Fruit fly (Drosophila melanogaster) whole organism, adult: ENCODE results near the gene CG5885.

Experiments used
- CG11617 ChIP-seq: fragments of 200-800 bp; sonication (Bioruptor generic); optimal IDR thresholded peaks from 2 replicates; lab custom pipeline; 2017; ENCODE audit warnings: mild to moderate bottlenecking, missing biosample characterization, missing genetic modification reagents, missing genetic modification characterization
- CG12768 ChIP-seq: fragments of 200-800 bp; sonication (Bioruptor generic); optimal IDR thresholded peaks from 2 replicates; lab custom pipeline; 2017; ENCODE audit warnings: missing biosample characterization, missing genetic modification characterization, mild to moderate bottlenecking, moderate library complexity, missing genetic modification reagents
- CG14711 ChIP-seq: fragments of 200-800 bp; sonication (Bioruptor generic); optimal IDR thresholded peaks from 2 replicates; lab custom pipeline; 2018; ENCODE audit warnings: missing biosample characterization, mild to moderate bottlenecking, missing genetic modification characterization, moderate library complexity
- CG1620 ChIP-seq: fragments of 200-800 bp; sonication (Bioruptor generic); optimal IDR thresholded peaks from 2 replicates; lab custom pipeline; 2016; ENCODE audit warnings: missing biosample characterization, missing genetic modification characterization
- CG33017 ChIP-seq: fragments of 200-800 bp; sonication (Bioruptor generic); optimal IDR thresholded peaks from 2 replicates; lab custom pipeline; 2018; ENCODE audit warnings: missing biosample characterization, mild to moderate bottlenecking, missing genetic modification characterization, moderate library complexity
- CG5204 ChIP-seq: fragments of 200-800 bp; sonication (Bioruptor generic); optimal IDR thresholded peaks from 2 replicates; lab custom pipeline; 2016; ENCODE audit warnings: missing biosample characterization, missing genetic modification characterization
- CG7045 ChIP-seq: fragments of 200-800 bp; sonication (Bioruptor generic); optimal IDR thresholded peaks from 2 replicates; lab custom pipeline; 2017; ENCODE audit warnings: missing biosample characterization, mild to moderate bottlenecking, missing genetic modification characterization
- CG7101 ChIP-seq: fragments of 200-800 bp; sonication (Bioruptor generic); optimal IDR thresholded peaks from 2 replicates; lab custom pipeline; 2018; ENCODE audit warnings: missing biosample characterization, mild to moderate bottlenecking, missing genetic modification characterization, moderate library complexity
- Clk ChIP-seq: fragments of 200-800 bp; sonication (Bioruptor generic); optimal IDR thresholded peaks from 2 replicates; lab custom pipeline; 2017; ENCODE audit warnings: missing biosample characterization, missing genetic modification characterization
- Crg-1 ChIP-seq: fragments of 200-800 bp; sonication (Bioruptor generic); optimal IDR thresholded peaks from 2 replicates; lab custom pipeline; 2016; ENCODE audit warnings: missing biosample characterization, missing genetic modification characterization
- Hr96 ChIP-seq: fragments of 200-800 bp; sonication (Bioruptor generic); optimal IDR thresholded peaks from 2 replicates; lab custom pipeline; 2016; ENCODE audit warnings: missing biosample characterization, missing genetic modification characterization
- Mnt ChIP-seq: fragments of 200-800 bp; sonication (Bioruptor generic); optimal IDR thresholded peaks from 2 replicates; lab custom pipeline; 2016; ENCODE audit warnings: missing biosample characterization, mild to moderate bottlenecking, missing genetic modification characterization
- bab1 ChIP-seq: fragments of 200-800 bp; sonication (Bioruptor generic); optimal IDR thresholded peaks from 3 replicates; lab custom pipeline; 2019; ENCODE audit warnings: missing biosample characterization, mild to moderate bottlenecking, missing genetic modification characterization, moderate library complexity
- cic ChIP-seq: fragments of 200-800 bp; sonication (Bioruptor generic); optimal IDR thresholded peaks from 2 replicates; lab custom pipeline; 2017; ENCODE audit warnings: missing biosample characterization, mild to moderate bottlenecking, missing genetic modification characterization, moderate library complexity
- cnc ChIP-seq, 2 experiments: fragments of >200 bp; optimal IDR thresholded peaks; 2 replicates each; lab custom pipeline; 2017
- kay ChIP-seq: fragments of 200-800 bp; sonication (Bioruptor generic); peaks from one replicate; lab custom pipeline; 2016; ENCODE audit warnings: missing biosample characterization, missing genetic modification characterization, borderline replicate concordance
- ovo ChIP-seq: fragments of 200-800 bp; sonication (Bioruptor generic); optimal IDR thresholded peaks from 2 replicates; lab custom pipeline; 2016; ENCODE audit warnings: missing biosample characterization, missing genetic modification characterization
- pad ChIP-seq: fragments of 200-800 bp; sonication (Bioruptor generic); optimal IDR thresholded peaks from 3 replicates; lab custom pipeline; 2017; ENCODE audit warnings: missing biosample characterization, missing genetic modification characterization, mild to moderate bottlenecking, moderate library complexity, missing genetic modification reagents
- tj ChIP-seq: fragments of 200-800 bp; sonication (Bioruptor generic); optimal IDR thresholded peaks from 3 replicates; lab custom pipeline; 2017; ENCODE audit warnings: missing biosample characterization, mild to moderate bottlenecking, missing genetic modification characterization, moderate library complexity
- toe ChIP-seq: fragments of 200-800 bp; sonication (Bioruptor generic); optimal IDR thresholded peaks from 2 replicates; lab custom pipeline; 2016; ENCODE audit warnings: missing biosample characterization, missing genetic modification characterization

Gene CG5885

DNA sequence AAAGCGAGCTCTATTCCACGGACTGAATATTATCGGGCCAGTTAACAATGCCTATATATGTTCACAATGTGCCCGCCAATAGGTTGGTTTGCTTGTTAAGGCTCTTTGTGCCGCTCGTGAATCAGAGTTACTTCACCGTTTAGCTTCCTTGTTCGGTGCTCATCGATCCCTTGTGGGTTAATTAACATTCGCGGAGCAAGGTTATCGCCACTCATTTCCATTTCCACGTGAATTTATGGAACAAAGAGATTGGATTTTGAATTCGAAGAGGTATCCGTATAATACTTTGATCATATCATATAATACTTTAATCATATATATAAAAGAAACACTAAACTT lies 30.4 kb upstream of the CG5885 start:
- TF ChIP-seq CG7101 (tag; lab: Kevin White, UChicago) (no peak), CG11617 (GFP tag; lab: Kevin White, UChicago) (no peak), tj (GFP tag; lab: Kevin White, UChicago) (no peak), Crg-1 (GFP tag; lab: Kevin White, UChicago) (no peak), Hr96 (GFP tag; lab: Kevin White, UChicago) (no peak), cnc (optimal IDR thresholded peaks at IDR 0.05; lab: Kevin White, UChicago) (no peak), pad (GFP tag; lab: Kevin White, UChicago) (no peak), Mnt (GFP tag; lab: Kevin White, UChicago) (no peak), toe (no peak), CG7045 (GFP tag; lab: Kevin White, UChicago) (no peak), ovo (no peak), CG12768 (GFP tag; lab: Kevin White, UChicago) (no peak), CG1620 (GFP tag; lab: Kevin White, UChicago) (no peak), kay (GFP tag; lab: Kevin White, UChicago) (no peak), cic (no peak)

dm6 chr2L:9947738-9948519 lies 29.8 kb upstream of the CG5885 start:
- TF ChIP-seq CG7101 (tag; lab: Kevin White, UChicago) (no peak), CG12768 (GFP tag; lab: Kevin White, UChicago) (peak; percentile 68), pad (GFP tag; lab: Kevin White, UChicago) (no peak), CG1620 (GFP tag; lab: Kevin White, UChicago) (no peak), cic (peak; percentile 47), kay (GFP tag; lab: Kevin White, UChicago) (no peak), Clk (no peak), CG5204 (GFP tag; lab: Kevin White, UChicago) (no peak), bab1 (no peak), CG14711 (no peak), tj (GFP tag; lab: Kevin White, UChicago) (no peak), toe (no peak), Crg-1 (GFP tag; lab: Kevin White, UChicago) (no peak), CG11617 (GFP tag; lab: Kevin White, UChicago) (no peak), cnc (optimal IDR thresholded peaks at IDR 0.05; lab: Kevin White, UChicago) (no peak), Hr96 (GFP tag; lab: Kevin White, UChicago) (no peak)

- TF ChIP-seq cnc (optimal IDR thresholded peaks at IDR 0.05; lab: Kevin White, UChicago) (no peak), CG33017 (tag; lab: Kevin White, UChicago) (peak; percentile 27), CG1620 (GFP tag; lab: Kevin White, UChicago) (no peak), Crg-1 (GFP tag; lab: Kevin White, UChicago) (no peak), CG11617 (GFP tag; lab: Kevin White, UChicago) (no peak), Mnt (GFP tag; lab: Kevin White, UChicago) (peak; percentile 79), CG5204 (GFP tag; lab: Kevin White, UChicago) (no peak), CG7101 (tag; lab: Kevin White, UChicago) (peak; percentile 26), CG7045 (GFP tag; lab: Kevin White, UChicago) (no peak), CG12768 (GFP tag; lab: Kevin White, UChicago) (peak; percentile 78), Clk (peak; percentile 25), bab1 (peak; percentile 62), pad (GFP tag; lab: Kevin White, UChicago) (peak; percentile 33), tj (GFP tag; lab: Kevin White, UChicago) (peak; percentile 25), ovo (peak; percentile 37), kay (GFP tag; lab: Kevin White, UChicago) (no peak), toe (peak; percentile 18), cic (peak; percentile 79), Hr96 (GFP tag; lab: Kevin White, UChicago) (peak; percentile 46), CG14711 (peak; percentile 11)
Measured at dm6 chr2L:9947265-9947664, 29.1 kb upstream of the CG5885 start, which contains the start of gene CG5853. Gene CG5853, minus strand, starts transcription at chr2L:9947648.

DNA sequence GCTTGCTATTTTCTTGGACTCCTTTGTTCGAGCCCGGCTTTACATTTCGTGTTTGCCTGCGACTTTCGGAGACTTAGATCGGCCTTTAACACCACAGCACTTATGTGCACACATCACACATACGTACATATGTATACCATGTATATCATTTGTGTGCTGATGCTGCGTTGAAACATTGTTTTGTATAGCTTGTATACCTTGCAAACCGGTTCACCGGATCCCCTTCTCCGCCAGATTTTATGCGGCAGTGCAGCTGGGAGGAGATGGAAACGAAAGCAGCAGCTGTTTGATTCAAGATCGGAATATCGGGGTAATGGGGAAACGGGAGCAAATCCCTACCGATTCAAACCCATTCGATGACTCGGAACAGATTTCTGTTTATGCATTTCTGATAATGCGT lies 27.9 kb upstream of the CG5885 start:
- no peak for TF ChIP-seq ovo
- no peak for TF ChIP-seq Clk
- no peak for TF ChIP-seq CG11617 (GFP tag; lab: Kevin White, UChicago)
- TF ChIP-seq cnc (optimal IDR thresholded peaks at IDR 0.05; lab: Kevin White, UChicago): no peak
- no peak for TF ChIP-seq CG1620 (GFP tag; lab: Kevin White, UChicago)
- no peak for TF ChIP-seq Mnt (GFP tag; lab: Kevin White, UChicago)
- no peak for TF ChIP-seq CG5204 (GFP tag; lab: Kevin White, UChicago)
- no peak for TF ChIP-seq toe
- TF ChIP-seq CG7045 (GFP tag; lab: Kevin White, UChicago): no peak
- no peak for TF ChIP-seq CG33017 (tag; lab: Kevin White, UChicago)
- TF ChIP-seq cic: no peak
- no peak for TF ChIP-seq tj (GFP tag; lab: Kevin White, UChicago)

DNA sequence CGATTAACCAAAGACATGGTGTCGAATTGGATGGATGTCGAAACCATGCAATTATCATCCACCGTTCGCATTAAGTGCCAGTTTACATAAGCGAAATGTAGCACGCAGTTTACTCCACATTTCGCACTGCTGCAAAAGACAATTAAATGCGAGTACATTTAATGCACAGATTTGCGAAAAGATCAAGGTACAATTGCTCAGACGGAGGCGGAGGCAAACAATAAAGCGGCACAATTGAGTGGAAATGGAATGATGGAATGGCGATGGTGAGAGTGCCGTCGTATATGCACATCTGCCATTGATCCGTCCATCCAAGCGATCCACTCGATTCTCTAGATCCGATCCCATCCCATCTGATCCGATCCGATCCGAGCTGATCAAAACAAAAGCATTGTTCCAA lies 27.0 kb upstream of the CG5885 start:
- no peak for TF ChIP-seq ovo
- no peak for TF ChIP-seq CG12768 (GFP tag; lab: Kevin White, UChicago)
- TF ChIP-seq Mnt (GFP tag; lab: Kevin White, UChicago): no peak
- no peak for TF ChIP-seq bab1
- no peak for TF ChIP-seq CG14711
- no peak for TF ChIP-seq CG33017 (tag; lab: Kevin White, UChicago)
- no peak for TF ChIP-seq pad (GFP tag; lab: Kevin White, UChicago)
- TF ChIP-seq tj (GFP tag; lab: Kevin White, UChicago): no peak
- no peak for TF ChIP-seq Crg-1 (GFP tag; lab: Kevin White, UChicago)

dm6 chr2L:9943521-9943920 lies 25.4 kb upstream of the CG5885 start:
- TF ChIP-seq CG14711: no peak
- TF ChIP-seq Hr96 (GFP tag; lab: Kevin White, UChicago): no peak
- TF ChIP-seq toe: no peak
- TF ChIP-seq Crg-1 (GFP tag; lab: Kevin White, UChicago): peak; percentile 16
- no peak for TF ChIP-seq cnc (optimal IDR thresholded peaks at IDR 0.05; lab: Kevin White, UChicago)
- TF ChIP-seq CG12768 (GFP tag; lab: Kevin White, UChicago): peak; percentile 53
- no peak for TF ChIP-seq CG1620 (GFP tag; lab: Kevin White, UChicago)
- TF ChIP-seq cic: peak; percentile 97
- TF ChIP-seq CG11617 (GFP tag; lab: Kevin White, UChicago): peak; percentile 25
- TF ChIP-seq CG7045 (GFP tag; lab: Kevin White, UChicago): peak; percentile 6
- no peak for TF ChIP-seq pad (GFP tag; lab: Kevin White, UChicago)
- TF ChIP-seq Clk: no peak
- peak; percentile 61 for TF ChIP-seq CG33017 (tag; lab: Kevin White, UChicago)
- no peak for TF ChIP-seq bab1
- no peak for TF ChIP-seq tj (GFP tag; lab: Kevin White, UChicago)
- no peak for TF ChIP-seq ovo
- peak; percentile 64 for TF ChIP-seq CG7101 (tag; lab: Kevin White, UChicago)
- TF ChIP-seq Mnt (GFP tag; lab: Kevin White, UChicago): peak; percentile 25
- TF ChIP-seq CG5204 (GFP tag; lab: Kevin White, UChicago): no peak
- TF ChIP-seq kay (GFP tag; lab: Kevin White, UChicago): no peak
